Fruit fly (Drosophila melanogaster) whole organism, adult: ENCODE results near the gene CG7054.

Experiments used
- CG14711 ChIP-seq: fragments of 200-800 bp; sonication (Bioruptor generic); optimal IDR thresholded peaks from 2 replicates; lab custom pipeline; 2018; ENCODE audit warnings: missing biosample characterization, mild to moderate bottlenecking, missing genetic modification characterization, moderate library complexity
- CG1620 ChIP-seq: fragments of 200-800 bp; sonication (Bioruptor generic); optimal IDR thresholded peaks from 2 replicates; lab custom pipeline; 2016; ENCODE audit warnings: missing biosample characterization, missing genetic modification characterization
- CG33017 ChIP-seq: fragments of 200-800 bp; sonication (Bioruptor generic); optimal IDR thresholded peaks from 2 replicates; lab custom pipeline; 2018; ENCODE audit warnings: missing biosample characterization, mild to moderate bottlenecking, missing genetic modification characterization, moderate library complexity
- CG5204 ChIP-seq: fragments of 200-800 bp; sonication (Bioruptor generic); optimal IDR thresholded peaks from 2 replicates; lab custom pipeline; 2016; ENCODE audit warnings: missing biosample characterization, missing genetic modification characterization
- CG7045 ChIP-seq: fragments of 200-800 bp; sonication (Bioruptor generic); optimal IDR thresholded peaks from 2 replicates; lab custom pipeline; 2017; ENCODE audit warnings: missing biosample characterization, mild to moderate bottlenecking, missing genetic modification characterization
- Crg-1 ChIP-seq: fragments of 200-800 bp; sonication (Bioruptor generic); optimal IDR thresholded peaks from 2 replicates; lab custom pipeline; 2016; ENCODE audit warnings: missing biosample characterization, missing genetic modification characterization
- Hr96 ChIP-seq: fragments of 200-800 bp; sonication (Bioruptor generic); optimal IDR thresholded peaks from 2 replicates; lab custom pipeline; 2016; ENCODE audit warnings: missing biosample characterization, missing genetic modification characterization
- Mnt ChIP-seq: fragments of 200-800 bp; sonication (Bioruptor generic); optimal IDR thresholded peaks from 2 replicates; lab custom pipeline; 2016; ENCODE audit warnings: missing biosample characterization, mild to moderate bottlenecking, missing genetic modification characterization
- cnc ChIP-seq, 2 experiments: fragments of >200 bp; optimal IDR thresholded peaks; 2 replicates each; lab custom pipeline; 2017
- ovo ChIP-seq: fragments of 200-800 bp; sonication (Bioruptor generic); optimal IDR thresholded peaks from 2 replicates; lab custom pipeline; 2016; ENCODE audit warnings: missing biosample characterization, missing genetic modification characterization
- pad ChIP-seq: fragments of 200-800 bp; sonication (Bioruptor generic); optimal IDR thresholded peaks from 3 replicates; lab custom pipeline; 2017; ENCODE audit warnings: missing biosample characterization, missing genetic modification characterization, mild to moderate bottlenecking, moderate library complexity, missing genetic modification reagents
- tj ChIP-seq: fragments of 200-800 bp; sonication (Bioruptor generic); optimal IDR thresholded peaks from 3 replicates; lab custom pipeline; 2017; ENCODE audit warnings: missing biosample characterization, mild to moderate bottlenecking, missing genetic modification characterization, moderate library complexity

dm6 chr3R:22494523-22495309 lies 29.9 kb downstream of the CG7054 start:
- TF ChIP-seq cnc (optimal IDR thresholded peaks at IDR 0.05; lab: Kevin White, UChicago) (no peak), CG7045 (GFP tag; lab: Kevin White, UChicago) (peak; percentile 78), Mnt (GFP tag; lab: Kevin White, UChicago) (no peak), Hr96 (GFP tag; lab: Kevin White, UChicago) (no peak), CG1620 (no peak), Crg-1 (GFP tag; lab: Kevin White, UChicago) (no peak), pad (GFP tag; lab: Kevin White, UChicago) (peak; percentile 29), ovo (GFP tag; lab: Kevin White, UChicago) (no peak), tj (no peak), CG33017 (tag; lab: Kevin White, UChicago) (no peak), CG14711 (tag; lab: Kevin White, UChicago) (no peak), CG5204 (GFP tag; lab: Kevin White, UChicago) (no peak)
